Worm (Caenorhabditis elegans) whole organism, early embryonic: ENCODE measurements around the gene btb-9.

Experiments used
- ama-1 ChIP-seq: fragments of 150-350 bp; optimal IDR thresholded peaks from 2 replicates; lab custom pipeline; 2014
- ceh-13 ChIP-seq: fragments of 200-800 bp; sonication (Bioruptor generic); optimal IDR thresholded peaks from 2 replicates; lab custom pipeline; 2018; ENCODE audit warnings: mild to moderate bottlenecking, missing genetic modification characterization, missing compliant biosample characterization
- tbx-11 ChIP-seq: fragments of 200-800 bp; sonication (Bioruptor generic); IDR thresholded peaks from 2 replicates; pipeline ENCODE4 v1.3.6; 2022; ENCODE audit warnings: missing genetic modification characterization, missing compliant biosample characterization

DNA sequence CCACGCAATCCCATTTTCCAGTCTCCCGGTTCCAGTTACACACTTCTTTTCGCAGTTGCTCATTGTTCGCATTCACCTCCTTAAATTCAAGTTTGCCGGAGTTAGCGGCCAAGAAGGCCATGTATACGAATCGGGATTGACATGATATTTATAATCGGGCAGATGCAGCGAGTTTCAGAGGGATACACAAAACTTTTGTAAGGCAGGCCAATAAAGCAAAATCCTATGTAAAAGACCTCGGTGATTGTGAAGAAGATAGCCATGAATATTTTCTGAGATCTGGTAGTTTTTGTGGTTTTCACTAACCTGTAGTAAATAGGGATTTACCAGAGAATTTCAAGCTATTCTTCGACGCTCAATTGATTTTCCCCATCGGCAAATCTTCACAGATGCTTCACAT, 38.4 kb downstream of the btb-9 start:
- TF ChIP-seq ama-1 (lab: Kevin White, UChicago), result no peak
- TF ChIP-seq tbx-11 (GFP tag; lab: Robert Waterston, UW), result no peak
- TF ChIP-seq ceh-13 (GFP tag; lab: Kevin White, UChicago), result no peak
